Worm (Caenorhabditis elegans) whole organism, early embryonic: ENCODE measurements around the gene F28H6.4.

Experiments
- B0310.2 ChIP-seq: sonication (generic microtip); optimal IDR thresholded peaks from 2 replicates; lab custom pipeline; 2016; ENCODE audit warnings: mild to moderate bottlenecking, missing genetic modification characterization, missing compliant biosample characterization
- F13C5.2 ChIP-seq: sonication (generic microtip); optimal IDR thresholded peaks from 2 replicates; lab custom pipeline; 2017; ENCODE audit warnings: mild to moderate bottlenecking, missing genetic modification characterization, inconsistent platforms, missing compliant biosample characterization
- aly-1 ChIP-seq: sonication (generic microtip); optimal IDR thresholded peaks from 2 replicates; lab custom pipeline; 2016; ENCODE audit warnings: missing genetic modification characterization, missing compliant biosample characterization
- ama-1 ChIP-seq: fragments of 150-350 bp; optimal IDR thresholded peaks from 2 replicates; lab custom pipeline; 2014
- ceh-13 ChIP-seq: fragments of 200-800 bp; sonication (Bioruptor generic); optimal IDR thresholded peaks from 2 replicates; lab custom pipeline; 2018; ENCODE audit warnings: mild to moderate bottlenecking, missing genetic modification characterization, missing compliant biosample characterization
- ceh-36 ChIP-seq: sonication (generic microtip); optimal IDR thresholded peaks from 2 replicates; lab custom pipeline; 2016; ENCODE audit warnings: missing genetic modification characterization, inconsistent platforms, missing compliant biosample characterization
- ets-7 ChIP-seq: sonication (generic microtip); optimal IDR thresholded peaks from 2 replicates; lab custom pipeline; 2016; ENCODE audit warnings: missing genotype, missing genetic modification characterization, missing compliant biosample characterization
- flt-1 ChIP-seq: fragments of 200-800 bp; sonication (Bioruptor generic); IDR thresholded peaks from 2 replicates; pipeline ENCODE4 v1.3.6; 2022; ENCODE audit warnings: missing genetic modification characterization, missing compliant biosample characterization
- hmbx-1 ChIP-seq: sonication (generic microtip); optimal IDR thresholded peaks from 2 replicates; lab custom pipeline; 2016; ENCODE audit warnings: mild to moderate bottlenecking, missing genetic modification characterization, missing compliant biosample characterization
- hmg-4 ChIP-seq: fragments of 200-800 bp; sonication (Bioruptor generic); optimal IDR thresholded peaks from 2 replicates; lab custom pipeline; 2018; ENCODE audit warnings: mild to moderate bottlenecking, missing genetic modification characterization, missing compliant biosample characterization
- hnd-1 ChIP-seq: sonication (generic microtip); optimal IDR thresholded peaks from 2 replicates; lab custom pipeline; 2016; ENCODE audit warnings: missing genetic modification characterization, missing compliant biosample characterization
- pes-1 ChIP-seq: fragments of 200-800 bp; sonication (Bioruptor generic); IDR thresholded peaks from 2 replicates; pipeline ENCODE4 v1.3.6; 2022; ENCODE audit warnings: missing genetic modification reagents, missing genetic modification characterization, missing compliant biosample characterization
- scrt-1 ChIP-seq: fragments of 200-800 bp; sonication (Bioruptor generic); IDR thresholded peaks from 2 replicates; pipeline ENCODE4 v1.3.6; 2022; ENCODE audit warnings: missing genetic modification characterization, missing compliant biosample characterization
- sea-1 ChIP-seq: fragments of 200-800 bp; sonication (Bioruptor generic); conservative IDR thresholded peaks from 2 replicates; pipeline ENCODE4 v1.3.6; 2022; ENCODE audit warnings: missing genetic modification characterization, missing compliant biosample characterization
- tbx-11 ChIP-seq: fragments of 200-800 bp; sonication (Bioruptor generic); IDR thresholded peaks from 2 replicates; pipeline ENCODE4 v1.3.6; 2022; ENCODE audit warnings: missing genetic modification characterization, missing compliant biosample characterization
- tbx-37 ChIP-seq: fragments of 200-800 bp; sonication (Bioruptor generic); conservative IDR thresholded peaks from 2 replicates; pipeline ENCODE4 v1.3.6; 2022; ENCODE audit warnings: missing genetic modification reagents, missing genetic modification characterization, missing compliant biosample characterization
- tra-4 ChIP-seq: sonication (generic microtip); optimal IDR thresholded peaks from 2 replicates; lab custom pipeline; 2017; ENCODE audit warnings: missing genetic modification characterization, missing compliant biosample characterization

The F28H6.4 gene

ce11 chrX:14132677-14133076 lies 5.0 kb downstream of the F28H6.4 start:
- TF ChIP-seq B0310.2 (tag; lab: Kevin White, UChicago) (no peak), pes-1 (GFP tag; lab: Robert Waterston, UW) (no peak), ets-7 (tag; lab: Kevin White, UChicago) (no peak), tra-4 (no peak), sea-1 (GFP tag; lab: Robert Waterston, UW) (no peak), hmbx-1 (no peak), tbx-37 (GFP tag; lab: Robert Waterston, UW) (no peak), ceh-13 (GFP tag; lab: Kevin White, UChicago) (no peak), scrt-1 (GFP tag; lab: Robert Waterston, UW) (no peak), hnd-1 (no peak), hmg-4 (GFP tag; lab: Kevin White, UChicago) (no peak), F13C5.2 (no peak), ceh-36 (no peak), ama-1 (lab: Kevin White, UChicago) (no peak), flt-1 (no peak), tbx-11 (GFP tag; lab: Robert Waterston, UW) (no peak), aly-1 (tag; lab: Kevin White, UChicago) (no peak)

DNA sequence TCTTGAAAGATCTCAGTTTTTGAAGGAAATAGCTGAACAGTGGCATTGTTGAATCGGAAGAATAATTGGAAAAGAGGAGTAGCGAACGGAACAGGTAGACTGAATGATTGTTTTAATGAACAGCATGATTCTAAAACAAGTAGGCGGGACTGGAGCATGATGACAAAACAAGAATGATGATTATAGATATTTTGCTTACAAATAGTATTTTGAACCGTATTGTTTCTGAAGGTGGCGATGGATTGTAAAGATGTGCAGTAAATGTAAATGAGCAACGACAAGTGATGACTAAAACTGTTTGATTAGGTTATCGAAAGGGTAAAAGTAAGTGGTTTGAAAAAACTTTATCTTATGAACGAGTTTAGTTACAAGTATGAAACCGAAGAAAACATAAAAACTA lies 6.6 kb downstream of the F28H6.4 start, which contains the start of gene F28H6.8:
Gene F28H6.8 (minus strand): TSS at position 101 of the 400 bp plus-strand sequence.
- TF ChIP-seq ceh-13 (GFP tag; lab: Kevin White, UChicago) (no peak), tbx-11 (GFP tag; lab: Robert Waterston, UW) (no peak), flt-1 (no peak), tbx-37 (GFP tag; lab: Robert Waterston, UW) (no peak), F13C5.2 (no peak), hmg-4 (GFP tag; lab: Kevin White, UChicago) (no peak), scrt-1 (GFP tag; lab: Robert Waterston, UW) (no peak), ets-7 (tag; lab: Kevin White, UChicago) (no peak), aly-1 (tag; lab: Kevin White, UChicago) (no peak), ceh-36 (no peak), B0310.2 (tag; lab: Kevin White, UChicago) (no peak), tra-4 (no peak), ama-1 (lab: Kevin White, UChicago) (no peak), hmbx-1 (no peak), pes-1 (GFP tag; lab: Robert Waterston, UW) (no peak), hnd-1 (no peak)

- TF ChIP-seq F13C5.2 (no peak), pes-1 (GFP tag; lab: Robert Waterston, UW) (peak; percentile 62), hnd-1 (no peak), sea-1 (GFP tag; lab: Robert Waterston, UW) (peak; percentile 73; the same call in 1 of the 2 replicates), flt-1 (peak; percentile 11; the same call in 1 of the 2 replicates), hmg-4 (GFP tag; lab: Kevin White, UChicago) (no peak)
These were observed 7.2 kb downstream of the F28H6.4 start for ce11 chrX:14134883-14135282.

- TF ChIP-seq scrt-1 (GFP tag; lab: Robert Waterston, UW) (0 out of 2 replicates have a peak, but pooled peaks have one; percentile 38), flt-1 (0 out of 2 replicates have a peak, but pooled peaks have one; percentile 15), pes-1 (GFP tag; lab: Robert Waterston, UW) (peak; percentile 67)
These were observed 9.1 kb downstream of the F28H6.4 start for ce11 chrX:14136795-14137194.

ce11 chrX:14140040-14140439 lies 12.4 kb downstream of the F28H6.4 start, which contains the start of gene nkat-1:
nkat-1 (minus strand) TSS chrX:14140140.
- TF ChIP-seq sea-1 (GFP tag; lab: Robert Waterston, UW) (no peak), ceh-13 (GFP tag; lab: Kevin White, UChicago) (no peak), hmg-4 (GFP tag; lab: Kevin White, UChicago) (no peak), scrt-1 (GFP tag; lab: Robert Waterston, UW) (no peak), hnd-1 (no peak), B0310.2 (tag; lab: Kevin White, UChicago) (no peak), ama-1 (lab: Kevin White, UChicago) (no peak), ceh-36 (no peak), tra-4 (no peak), tbx-37 (GFP tag; lab: Robert Waterston, UW) (no peak), F13C5.2 (no peak), pes-1 (GFP tag; lab: Robert Waterston, UW) (no peak), hmbx-1 (no peak), aly-1 (tag; lab: Kevin White, UChicago) (no peak), ets-7 (tag; lab: Kevin White, UChicago) (no peak)

- TF ChIP-seq ceh-13 (GFP tag; lab: Kevin White, UChicago), result no peak
- TF ChIP-seq aly-1 (tag; lab: Kevin White, UChicago), result no peak
- TF ChIP-seq F13C5.2, result no peak
- no peak for TF ChIP-seq pes-1 (GFP tag; lab: Robert Waterston, UW)
- no peak for TF ChIP-seq tbx-11 (GFP tag; lab: Robert Waterston, UW)
- TF ChIP-seq tra-4, result no peak
- no peak for TF ChIP-seq hnd-1
- no peak for TF ChIP-seq B0310.2 (tag; lab: Kevin White, UChicago)
- no peak for TF ChIP-seq flt-1
- no peak for TF ChIP-seq ama-1 (lab: Kevin White, UChicago)
- TF ChIP-seq sea-1 (GFP tag; lab: Robert Waterston, UW), result no peak
- TF ChIP-seq ceh-36, result no peak
- no peak for TF ChIP-seq tbx-37 (GFP tag; lab: Robert Waterston, UW)
- no peak for TF ChIP-seq hmbx-1
- no peak for TF ChIP-seq ets-7 (tag; lab: Kevin White, UChicago)
These were observed 13.7 kb downstream of the F28H6.4 start for ce11 chrX:14141344-14141841.

DNA sequence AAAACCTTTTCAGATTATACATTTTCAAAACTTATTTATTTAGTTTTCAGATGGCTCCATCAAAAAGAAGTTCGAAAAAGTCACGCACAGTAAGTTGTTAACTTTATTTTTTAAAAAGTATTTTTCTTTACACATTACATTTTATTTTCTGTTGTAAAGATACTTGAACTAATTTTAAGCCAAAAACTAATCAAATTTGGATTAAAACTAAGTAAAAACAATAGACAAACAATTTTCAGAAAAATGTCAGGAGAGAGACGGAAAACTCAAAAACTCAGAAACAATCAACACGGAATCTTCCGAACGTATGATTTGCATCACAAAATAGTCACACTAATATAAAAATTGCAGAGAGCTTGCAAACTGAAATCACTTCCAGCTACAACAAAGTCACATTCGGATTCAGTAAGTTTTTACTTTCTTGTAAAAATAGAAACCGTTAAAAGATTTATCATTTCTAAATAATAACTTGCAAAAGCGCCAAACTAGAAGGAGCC lies 14.3 kb downstream of the F28H6.4 start, which contains the start of gene ceh-89:
Gene ceh-89 (plus strand): TSS at position 51 of the 497 bp plus-strand sequence.
- TF ChIP-seq B0310.2 (tag; lab: Kevin White, UChicago), result no peak
- no peak for TF ChIP-seq tbx-37 (GFP tag; lab: Robert Waterston, UW)
- no peak for TF ChIP-seq ama-1 (lab: Kevin White, UChicago)
- no peak for TF ChIP-seq tra-4
- no peak for TF ChIP-seq sea-1 (GFP tag; lab: Robert Waterston, UW)
- TF ChIP-seq F13C5.2, result no peak
- TF ChIP-seq aly-1 (tag; lab: Kevin White, UChicago), result no peak
- no peak for TF ChIP-seq hmbx-1
- no peak for TF ChIP-seq ets-7 (tag; lab: Kevin White, UChicago)
- no peak for TF ChIP-seq ceh-36
- no peak for TF ChIP-seq flt-1
- TF ChIP-seq scrt-1 (GFP tag; lab: Robert Waterston, UW), result no peak
- no peak for TF ChIP-seq ceh-13 (GFP tag; lab: Kevin White, UChicago)
- TF ChIP-seq tbx-11 (GFP tag; lab: Robert Waterston, UW), result no peak
- no peak for TF ChIP-seq hmg-4 (GFP tag; lab: Kevin White, UChicago)
- TF ChIP-seq pes-1 (GFP tag; lab: Robert Waterston, UW), result no peak
- no peak for TF ChIP-seq hnd-1
